Worm (Caenorhabditis elegans): Measurements from ENCODE around the gene R05G6.9.

R05G6.9 gene

DNA sequence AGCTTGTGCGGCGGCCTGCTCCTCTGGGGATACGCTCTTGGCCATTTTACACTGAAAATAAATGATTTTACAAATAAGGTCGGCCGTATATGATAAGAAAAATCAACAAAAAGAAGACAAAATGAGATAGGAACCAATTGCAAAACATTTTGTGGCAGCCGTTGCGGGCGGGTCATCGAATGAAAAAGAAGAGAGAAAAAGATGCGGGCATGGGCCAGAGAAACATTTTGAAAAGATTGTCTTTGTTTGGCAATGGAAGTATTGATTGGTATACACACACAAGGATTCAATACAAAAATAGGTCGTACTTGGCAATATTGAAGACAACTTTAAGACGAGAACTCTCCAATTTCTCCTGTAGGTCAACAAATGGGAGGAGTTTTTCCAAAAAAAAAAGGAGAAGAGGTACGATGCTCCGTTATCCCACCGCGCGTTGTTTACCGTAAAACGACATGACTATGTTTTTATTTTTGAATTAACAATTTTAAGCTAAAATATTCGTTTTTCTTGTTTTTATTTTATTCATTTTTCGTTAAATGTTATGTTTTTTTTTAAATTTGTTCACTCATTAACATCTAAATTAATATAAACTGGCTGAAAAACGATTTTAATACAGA is 3.3 kb downstream of the R05G6.9 start, which contains the start of the genes plc-4 and R05G6.4:
Gene plc-4, minus strand, starts transcription at position 51 of the 617 bp plus-strand sequence.
Gene R05G6.4, plus strand, starts transcription at position 617 of the 617 bp plus-strand sequence.
- peak; percentile 18 for TF ChIP-seq lsy-2 (tag; optimal IDR thresholded peaks at IDR 0.05)
- TF ChIP-seq ces-1 (GFP tag; optimal IDR thresholded peaks at IDR 0.05), result peak; percentile 23
- TF ChIP-seq snpc-4 (tag; optimal IDR thresholded peaks at IDR 0.05), result no peak

DNA sequence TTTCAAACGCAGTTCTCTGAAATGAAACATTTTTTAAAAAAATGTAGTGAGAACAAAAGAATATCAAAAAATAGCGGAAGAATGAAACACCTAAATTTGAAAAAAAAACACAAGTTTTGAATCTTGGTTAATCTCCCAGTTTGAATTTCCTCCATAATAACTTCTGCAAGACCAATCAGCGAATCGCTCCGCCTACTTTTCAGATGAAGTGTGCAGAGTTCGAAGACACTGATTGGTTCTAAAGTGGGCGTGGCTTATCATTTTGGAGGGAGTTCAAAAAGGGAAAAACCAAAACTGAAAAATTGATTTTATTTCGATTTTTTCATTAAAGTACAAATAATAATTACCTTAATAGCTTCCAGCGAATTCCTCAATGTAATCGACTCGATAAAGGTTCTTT is 5.2 kb downstream of the R05G6.9 start:
- no peak for TF ChIP-seq ztf-11 (tag; optimal IDR thresholded peaks at IDR 0.05)
- TF ChIP-seq nhr-237 (tag; optimal IDR thresholded peaks at IDR 0.05), result no peak
- no peak for TF ChIP-seq ham-2 (GFP tag; optimal IDR thresholded peaks at IDR 0.05)
- no peak for TF ChIP-seq blmp-1 (tag; optimal IDR thresholded peaks at IDR 0.05)
- no peak for TF ChIP-seq drap-1 (GFP tag; optimal IDR thresholded peaks at IDR 0.05)
- no peak for TF ChIP-seq unc-120 (tag; optimal IDR thresholded peaks at IDR 0.05; ENCODE audit: poor library complexity, severe bottlenecking)
- TF ChIP-seq zip-8 (tag; optimal IDR thresholded peaks at IDR 0.05), result no peak
- TF ChIP-seq unc-39 (tag; optimal IDR thresholded peaks at IDR 0.05), result no peak
- no peak for TF ChIP-seq ceh-43 (GFP tag; optimal IDR thresholded peaks at IDR 0.05)

DNA sequence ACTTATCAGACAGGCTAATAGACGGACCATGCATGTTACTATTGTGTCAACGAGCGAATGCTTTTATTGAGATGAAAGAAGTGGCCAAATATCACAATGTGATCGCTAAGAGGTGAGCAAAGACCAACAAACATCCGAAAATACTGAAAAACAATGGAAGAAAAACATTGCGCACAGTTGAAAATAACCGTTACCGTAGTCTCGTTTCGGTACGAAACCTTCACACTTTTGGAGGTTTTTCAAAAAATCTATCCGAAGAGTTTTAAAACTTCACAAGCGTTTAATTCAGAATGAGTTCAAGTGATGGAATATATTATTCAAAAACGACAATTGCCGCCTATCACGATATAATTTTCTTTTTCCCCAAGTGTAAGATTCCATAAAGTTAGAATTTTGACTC is 7.2 kb downstream of the R05G6.9 start:
- peak; percentile 73 for TF ChIP-seq lsy-2 (tag; optimal IDR thresholded peaks at IDR 0.05)
- no peak for TF ChIP-seq ceh-43 (GFP tag; optimal IDR thresholded peaks at IDR 0.05)
- TF ChIP-seq elt-1 (tag; optimal IDR thresholded peaks at IDR 0.05; ENCODE audit: borderline replicate concordance, insufficient read depth), result no peak

DNA sequence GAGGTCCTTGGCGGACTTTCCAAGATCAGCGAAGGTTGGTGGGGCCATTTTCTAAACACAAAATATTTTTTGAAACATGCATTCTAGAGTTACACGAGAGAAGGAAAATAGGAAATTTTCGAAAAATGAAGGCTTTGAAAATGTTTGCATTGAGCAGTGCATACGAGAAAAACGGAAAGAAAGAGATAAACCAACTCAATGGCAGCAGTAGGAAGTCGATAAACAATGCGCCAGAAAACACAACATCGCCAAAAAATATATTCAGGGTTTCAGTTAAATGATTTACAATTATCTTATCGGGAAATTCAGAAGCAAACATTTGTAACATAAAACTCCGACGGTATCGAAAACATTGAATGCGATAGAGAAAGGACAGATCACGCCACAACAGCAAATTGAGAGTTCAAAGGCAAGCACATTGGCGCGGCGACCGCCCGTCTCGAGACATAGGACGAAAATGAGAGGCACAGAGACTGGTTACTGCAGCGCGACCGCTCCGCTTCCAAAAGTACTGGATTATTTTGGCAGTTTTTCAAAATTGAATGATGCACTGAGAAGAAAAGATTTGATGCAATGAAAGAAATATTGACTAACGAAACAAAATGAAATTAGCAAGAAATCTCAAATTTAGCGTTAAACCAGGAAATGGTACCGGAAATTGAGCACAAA is 8.1 kb downstream of the R05G6.9 start, which contains the start of the genes vdac-1 and R05G6.5:
Gene vdac-1, minus strand, starts transcription at position 51 of the 669 bp plus-strand sequence.
Gene R05G6.5, plus strand, starts transcription at position 527 of the 669 bp plus-strand sequence.
- TF ChIP-seq snpc-4 (tag; optimal IDR thresholded peaks at IDR 0.05), result no peak
- TF ChIP-seq ces-1 (GFP tag; optimal IDR thresholded peaks at IDR 0.05), result no peak
- peak; percentile 72 for TF ChIP-seq nhr-237 (tag; optimal IDR thresholded peaks at IDR 0.05)
- no peak for TF ChIP-seq ceh-39 (tag; optimal IDR thresholded peaks at IDR 0.05)
- peak; percentile 14 for TF ChIP-seq hlh-1 (tag; optimal IDR thresholded peaks at IDR 0.05)
- TF ChIP-seq mep-1 (tag; optimal IDR thresholded peaks at IDR 0.05), result peak; percentile 47

DNA sequence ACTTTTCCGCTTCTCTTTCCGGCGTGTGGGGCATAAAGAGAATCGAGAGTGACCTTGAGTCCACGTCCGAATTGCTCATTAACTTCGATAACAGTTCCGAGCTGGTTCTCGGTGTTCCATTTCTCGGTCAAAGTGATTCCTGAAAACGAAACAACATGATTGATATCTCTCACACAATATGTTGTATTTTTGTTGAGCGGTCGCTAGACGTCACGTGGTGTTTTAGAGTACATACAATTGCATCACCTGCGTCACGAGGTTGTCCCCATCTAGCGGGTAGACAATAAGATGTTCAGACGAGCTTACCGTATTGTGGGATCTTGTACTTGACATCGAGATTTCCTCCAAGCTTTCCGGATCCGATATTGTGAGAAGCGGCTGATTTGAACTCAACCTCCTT is 8.8 kb downstream of the R05G6.9 start:
- no peak for TF ChIP-seq snpc-4 (tag; optimal IDR thresholded peaks at IDR 0.05)
- TF ChIP-seq nhr-2 (tag; optimal IDR thresholded peaks at IDR 0.05), result no peak
- no peak for TF ChIP-seq elt-1 (tag; optimal IDR thresholded peaks at IDR 0.05; ENCODE audit: borderline replicate concordance, insufficient read depth)
- TF ChIP-seq unc-62 (GFP tag; optimal IDR thresholded peaks at IDR 0.05), result no peak
- TF ChIP-seq ham-2 (GFP tag; optimal IDR thresholded peaks at IDR 0.05), result no peak
- TF ChIP-seq pha-4 (tag; optimal IDR thresholded peaks at IDR 0.05), result no peak
- no peak for TF ChIP-seq elt-3 (tag; optimal IDR thresholded peaks at IDR 0.05)
- TF ChIP-seq mep-1 (tag; optimal IDR thresholded peaks at IDR 0.05), result no peak
- no peak for TF ChIP-seq cnd-1 (tag; optimal IDR thresholded peaks at IDR 0.05)
- no peak for TF ChIP-seq lin-13 (tag; optimal IDR thresholded peaks at IDR 0.05)
- TF ChIP-seq sptf-1 (tag; optimal IDR thresholded peaks at IDR 0.05), result no peak
- no peak for TF ChIP-seq lin-32 (GFP tag; optimal IDR thresholded peaks at IDR 0.05)
- no peak for TF ChIP-seq ceh-39 (tag; optimal IDR thresholded peaks at IDR 0.05)
- TF ChIP-seq nhr-237 (tag; optimal IDR thresholded peaks at IDR 0.05), result no peak
- TF ChIP-seq ces-1 (GFP tag; optimal IDR thresholded peaks at IDR 0.05), result no peak

DNA sequence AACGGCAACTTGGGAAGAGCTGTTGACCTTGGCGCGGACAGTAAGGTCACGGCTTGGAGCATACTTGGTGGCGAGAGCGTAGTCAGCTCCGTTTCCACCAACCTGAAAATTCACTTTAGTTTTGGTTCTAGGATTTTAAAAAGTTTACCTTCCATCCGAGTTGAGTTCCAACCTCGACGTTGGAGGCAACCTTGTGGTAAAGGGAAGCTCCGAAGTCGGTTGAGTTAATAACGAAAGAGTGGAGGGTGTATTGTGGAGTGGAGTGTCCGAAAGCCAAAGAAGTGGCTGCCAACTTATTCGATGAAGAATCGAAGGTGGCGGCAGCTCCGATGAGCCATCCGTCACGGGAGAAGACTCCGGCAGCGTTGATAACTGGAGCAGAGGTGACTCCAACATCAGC is 9.4 kb downstream of the R05G6.9 start:
- TF ChIP-seq lin-13 (tag; optimal IDR thresholded peaks at IDR 0.05), result no peak
- TF ChIP-seq nhr-237 (tag; optimal IDR thresholded peaks at IDR 0.05), result no peak
- TF ChIP-seq drap-1 (GFP tag; optimal IDR thresholded peaks at IDR 0.05), result no peak
- TF ChIP-seq blmp-1 (tag; optimal IDR thresholded peaks at IDR 0.05), result no peak
- TF ChIP-seq zip-8 (tag; optimal IDR thresholded peaks at IDR 0.05), result no peak
- TF ChIP-seq unc-39 (tag; optimal IDR thresholded peaks at IDR 0.05), result no peak
- no peak for TF ChIP-seq bed-3 (GFP tag; optimal IDR thresholded peaks at IDR 0.05)
- no peak for TF ChIP-seq nhr-12 (tag; optimal IDR thresholded peaks at IDR 0.05)
- TF ChIP-seq snpc-4 (tag; optimal IDR thresholded peaks at IDR 0.05), result no peak
- no peak for TF ChIP-seq ces-1 (GFP tag; optimal IDR thresholded peaks at IDR 0.05)
- no peak for TF ChIP-seq nhr-76 (tag; optimal IDR thresholded peaks at IDR 0.05)
- TF ChIP-seq ham-2 (GFP tag; optimal IDR thresholded peaks at IDR 0.05), result no peak
- TF ChIP-seq nhr-2 (tag; optimal IDR thresholded peaks at IDR 0.05), result no peak
- TF ChIP-seq ceh-83 (GFP tag; optimal IDR thresholded peaks at IDR 0.05), result no peak
- TF ChIP-seq elt-3 (tag; optimal IDR thresholded peaks at IDR 0.05), result no peak
- no peak for TF ChIP-seq mls-2 (tag; optimal IDR thresholded peaks at IDR 0.05)
- no peak for TF ChIP-seq tbx-8 (GFP tag; optimal IDR thresholded peaks at IDR 0.05)
- no peak for TF ChIP-seq lsy-2 (tag; optimal IDR thresholded peaks at IDR 0.05)
- TF ChIP-seq ceh-43 (GFP tag; optimal IDR thresholded peaks at IDR 0.05), result no peak
- TF ChIP-seq sptf-1 (tag; optimal IDR thresholded peaks at IDR 0.05), result no peak
